Worm (Caenorhabditis elegans) whole organism, young adult: ENCODE data around the gene ddb-1.

Source experiments
- B0035.1 ChIP-seq: sonication (generic microtip); optimal IDR thresholded peaks from 2 replicates; lab custom pipeline; 2016; ENCODE audit warnings: missing genetic modification characterization, mild to moderate bottlenecking, missing compliant biosample characterization, missing genotype, missing genetic modification reagents
- C06A6.2 ChIP-seq: fragments of 200-800 bp; sonication (Bioruptor generic); conservative IDR thresholded peaks from 2 replicates; pipeline ENCODE4 v1.3.6; 2022; ENCODE audit warnings: missing genetic modification characterization, missing compliant biosample characterization
- F22D6.2 ChIP-seq: sonication (generic microtip); optimal IDR thresholded peaks from 2 replicates; lab custom pipeline; 2016; ENCODE audit warnings: mild to moderate bottlenecking, missing genetic modification characterization, missing compliant biosample characterization
- F33H1.4 ChIP-seq: fragments of 200-800 bp; sonication (Bioruptor generic); IDR thresholded peaks from 2 replicates; pipeline ENCODE4 v1.3.6; 2022; ENCODE audit warnings: missing genetic modification reagents, missing genetic modification characterization, missing compliant biosample characterization
- K11D2.4 ChIP-seq: fragments of 200-800 bp; sonication (Bioruptor generic); IDR thresholded peaks from 2 replicates; pipeline ENCODE4 v1.3.6; 2022; ENCODE audit warnings: missing genetic modification reagents, missing genetic modification characterization, missing compliant biosample characterization
- Y56A3A.18 ChIP-seq: fragments of 200-800 bp; sonication (Bioruptor generic); IDR thresholded peaks from 2 replicates; pipeline ENCODE4 v1.3.6; 2022; ENCODE audit warnings: missing genetic modification reagents, missing genetic modification characterization, missing compliant biosample characterization
- Y67H2A.10 ChIP-seq: fragments of 200-800 bp; sonication (Bioruptor generic); conservative IDR thresholded peaks from 2 replicates; pipeline ENCODE4 v1.3.6; 2022; ENCODE audit warnings: missing genetic modification reagents, missing genetic modification characterization, missing compliant biosample characterization
- aptf-3 ChIP-seq: fragments of 200-800 bp; sonication (Bioruptor generic); IDR thresholded peaks from 2 replicates; pipeline ENCODE4 v1.3.6; 2022; ENCODE audit warnings: missing genetic modification characterization, missing compliant biosample characterization
- attf-3 ChIP-seq: fragments of 200-800 bp; sonication (Bioruptor generic); conservative IDR thresholded peaks from 2 replicates; pipeline ENCODE4 v1.3.6; 2022; ENCODE audit warnings: missing genetic modification reagents, missing genetic modification characterization, missing compliant biosample characterization
- bed-2 ChIP-seq: fragments of 200-800 bp; sonication (Bioruptor generic); IDR thresholded peaks from 2 replicates; pipeline ENCODE4 v1.3.6; 2022; ENCODE audit warnings: missing genetic modification reagents, missing genetic modification characterization, missing compliant biosample characterization
- ceh-58 ChIP-seq: fragments of 200-800 bp; sonication (Bioruptor generic); IDR thresholded peaks from 2 replicates; pipeline ENCODE4 v1.3.6; 2022; ENCODE audit warnings: missing genetic modification characterization, missing compliant biosample characterization
- ceh-91 ChIP-seq: fragments of 200-800 bp; sonication (Bioruptor generic); IDR thresholded peaks from 2 replicates; pipeline ENCODE4 v1.3.6; 2022; ENCODE audit warnings: missing genetic modification reagents, missing genetic modification characterization, missing compliant biosample characterization
- die-1 ChIP-seq: sonication (generic microtip); optimal IDR thresholded peaks from 2 replicates; lab custom pipeline; 2016; ENCODE audit warnings: missing genotype, mild to moderate bottlenecking, missing genetic modification characterization, missing compliant biosample characterization
- dox-1 ChIP-seq: fragments of 200-800 bp; sonication (Bioruptor generic); IDR thresholded peaks from 2 replicates; pipeline ENCODE4 v1.3.6; 2022; ENCODE audit warnings: missing genetic modification reagents, missing genetic modification characterization, missing compliant biosample characterization
- dpl-1 ChIP-seq: fragments of 150-350 bp; optimal IDR thresholded peaks from 2 replicates; lab custom pipeline; 2014; ENCODE audit warnings: missing biosample characterization, missing genetic modification reagents, missing genetic modification characterization
- efl-1 ChIP-seq: fragments of 150-350 bp; optimal IDR thresholded peaks from 2 replicates; lab custom pipeline; 2014; ENCODE audit warnings: missing biosample characterization, missing genetic modification reagents, missing genetic modification characterization
- gei-17 ChIP-seq: fragments of 200-800 bp; sonication (Bioruptor generic); optimal IDR thresholded peaks from 2 replicates; lab custom pipeline; 2018; ENCODE audit warnings: mild to moderate bottlenecking, missing genetic modification characterization, missing compliant biosample characterization
- hmg-20 ChIP-seq: fragments of 200-800 bp; sonication (Bioruptor generic); IDR thresholded peaks from 2 replicates; pipeline ENCODE4 v1.3.6; 2022; ENCODE audit warnings: missing genetic modification reagents, missing genetic modification characterization, missing compliant biosample characterization
- lin-54 ChIP-seq: fragments of 200-800 bp; sonication (Bioruptor generic); optimal IDR thresholded peaks from 2 replicates; lab custom pipeline; 2018; ENCODE audit warnings: mild to moderate bottlenecking, missing genetic modification characterization, missing compliant biosample characterization
- lsl-1 ChIP-seq: fragments of 200-800 bp; sonication (Bioruptor generic); optimal IDR thresholded peaks from 2 replicates; lab custom pipeline; 2018; ENCODE audit warnings: mild to moderate bottlenecking, missing genetic modification characterization, moderate library complexity, missing compliant biosample characterization
- lsy-27 ChIP-seq: sonication (generic microtip); optimal IDR thresholded peaks from 2 replicates; lab custom pipeline; 2017; ENCODE audit warnings: missing genetic modification characterization, mild to moderate bottlenecking, missing compliant biosample characterization, antibody characterized with exemption, missing genotype, borderline replicate concordance; ENCODE audit not compliant: insufficient read depth
- madf-6 ChIP-seq: fragments of 200-800 bp; sonication (Bioruptor generic); IDR thresholded peaks from 2 replicates; pipeline ENCODE4 v1.3.6; 2022; ENCODE audit warnings: missing genetic modification reagents, missing genetic modification characterization, missing compliant biosample characterization
- nhr-120 ChIP-seq: fragments of 200-800 bp; sonication (Bioruptor generic); IDR thresholded peaks from 2 replicates; pipeline ENCODE4 v1.3.6; 2022; ENCODE audit warnings: missing genetic modification characterization, missing compliant biosample characterization
- pbrm-1 ChIP-seq: fragments of 200-800 bp; sonication (Bioruptor generic); IDR thresholded peaks from 2 replicates; pipeline ENCODE4 v1.3.6; 2022; ENCODE audit warnings: missing genetic modification reagents, missing genetic modification characterization, missing compliant biosample characterization
- pha-4 ChIP-seq: fragments of 150-350 bp; sonication (generic microtip); optimal IDR thresholded peaks from 2 replicates; lab custom pipeline; 2014; ENCODE audit warnings: missing biosample characterization, missing genetic modification reagents, missing genetic modification characterization
- rpc-1 ChIP-seq, 2 experiments: fragments of 150-350 bp in 1 of 2; sonication (generic microtip) in 1 of 2; optimal IDR thresholded peaks; 2 replicates each; lab custom pipeline; 2014 to 2018; ENCODE audit warnings: missing biosample characterization in 1 of 2, missing genetic modification characterization in 1 of 2, missing genetic modification reagents in 1 of 2, missing genotype in 1 of 2
- sdz-38 ChIP-seq: sonication (generic microtip); optimal IDR thresholded peaks from 2 replicates; lab custom pipeline; 2016; ENCODE audit warnings: missing genotype, missing genetic modification characterization, missing compliant biosample characterization
- snpc-1.1 ChIP-seq: sonication (generic microtip); optimal IDR thresholded peaks from 2 replicates; lab custom pipeline; 2017; ENCODE audit warnings: missing genetic modification characterization, mild to moderate bottlenecking, missing compliant biosample characterization, antibody characterized with exemption, moderate library complexity, missing genotype, missing genetic modification reagents; ENCODE audit not compliant: insufficient read depth
- snpc-1.3 ChIP-seq: sonication (generic microtip); optimal IDR thresholded peaks from 2 replicates; lab custom pipeline; 2017; ENCODE audit warnings: missing genetic modification characterization, mild to moderate bottlenecking, missing compliant biosample characterization, antibody characterized with exemption, moderate library complexity, missing genotype, missing genetic modification reagents; ENCODE audit not compliant: insufficient read depth
- snpc-4 ChIP-seq, 5 experiments: fragments of 150-350 bp in 1 of 5; sonication (generic microtip) in 4 of 5; optimal IDR thresholded peaks; 2 replicates each; lab custom pipeline; 2014 to 2018; ENCODE audit warnings: missing genetic modification characterization in 5 of 5, missing biosample characterization in 3 of 5, antibody characterized with exemption in 2 of 5, mild to moderate bottlenecking in 2 of 5, missing compliant biosample characterization in 2 of 5, missing genotype in 2 of 5, moderate library complexity in 2 of 5, missing genetic modification reagents in 1 of 5
- unc-62 ChIP-seq: fragments of 150-350 bp; optimal IDR thresholded peaks from 2 replicates; lab custom pipeline; 2014; ENCODE audit warnings: missing biosample characterization, missing genetic modification reagents, missing genetic modification characterization
- xnd-1 ChIP-seq: sonication (generic microtip); optimal IDR thresholded peaks from 2 replicates; lab custom pipeline; 2016; ENCODE audit warnings: missing genotype, missing genetic modification reagents, missing genetic modification characterization, missing compliant biosample characterization
- ztf-18 ChIP-seq: sonication (generic microtip); optimal IDR thresholded peaks from 2 replicates; lab custom pipeline; 2016; ENCODE audit warnings: missing genotype, mild to moderate bottlenecking, missing genetic modification characterization, missing compliant biosample characterization

The ddb-1 gene

DNA sequence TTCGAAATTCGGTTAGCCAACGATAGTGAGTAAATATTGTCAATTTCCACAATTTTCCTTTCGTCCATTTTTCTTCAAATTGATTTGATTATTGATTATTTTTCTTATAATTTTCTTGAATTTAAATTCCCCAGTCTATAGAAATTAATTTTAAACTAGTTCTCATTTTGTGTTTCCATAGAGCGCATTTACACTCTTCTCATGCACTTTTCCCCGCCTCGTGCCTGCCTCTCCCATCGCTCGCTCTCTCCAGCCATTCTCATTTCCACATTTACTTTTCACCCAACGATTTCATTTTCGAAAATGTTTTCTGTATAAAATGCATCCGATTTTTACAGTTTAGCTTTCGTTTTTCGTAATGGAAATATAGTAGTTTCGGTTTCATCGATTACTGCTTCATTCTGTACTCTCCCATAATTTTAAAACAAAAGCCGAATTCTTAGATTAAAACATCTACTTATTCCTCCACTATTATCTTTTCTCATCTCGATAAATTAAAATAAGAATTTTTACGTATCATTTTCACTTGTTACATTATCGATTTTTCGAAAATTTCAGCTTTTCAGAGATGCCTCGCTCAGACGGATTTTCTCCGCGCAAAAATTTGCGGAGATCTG, 42.0 kb downstream of the ddb-1 start, which contains the start of gene lex-1 (continued):
- no peak for TF ChIP-seq F22D6.2 (tag; lab: Kevin White, UChicago)
- no peak for TF ChIP-seq nhr-120 (GFP tag; lab: Robert Waterston, UW)
- TF ChIP-seq madf-6: no peak
- TF ChIP-seq pha-4 (tag; lab: Kevin White, UChicago): no peak
- TF ChIP-seq xnd-1 (tag; lab: Kevin White, UChicago): no peak
- peak; percentile 26 for TF ChIP-seq lin-54
- TF ChIP-seq efl-1 (GFP tag; lab: Kevin White, UChicago): no peak
- no peak for TF ChIP-seq Y56A3A.18
- no peak for TF ChIP-seq lsy-27 (tag; lab: Kevin White, UChicago)
- no peak for TF ChIP-seq gei-17 (GFP tag; lab: Kevin White, UChicago)
- no peak for TF ChIP-seq aptf-3 (GFP tag; lab: Robert Waterston, UW)
- TF ChIP-seq hmg-20 (GFP tag; lab: Robert Waterston, UW): no peak
- no peak for TF ChIP-seq pbrm-1
- TF ChIP-seq dpl-1 (GFP tag; lab: Kevin White, UChicago): no peak
- TF ChIP-seq, all 124 proteins: peak for 4

ce11 chrIV:12078112-12078812, 42.7 kb downstream of the ddb-1 start, which contains the start of gene tmed-1:
TSS of gene tmed-1 (minus strand) at chrIV:12078162.
- TF ChIP-seq F33H1.4 (GFP tag; lab: Robert Waterston, UW) (peak; percentile 62), madf-6 (peak; percentile 42; the same call in 1 of the 2 replicates), F22D6.2 (tag; lab: Kevin White, UChicago) (no peak), ceh-91 (GFP tag; lab: Robert Waterston, UW) (0 out of 2 replicates have a peak, but pooled peaks have one; percentile 32), lsl-1 (GFP tag; lab: Kevin White, UChicago) (peak; percentile 66), snpc-4 (GFP tag; optimal IDR thresholded peaks at IDR 0.05; lab: Kevin White, UChicago) (no peak), snpc-4 (tag; optimal IDR thresholded peaks at IDR 0.05; lab: Kevin White, UChicago) (no peak), B0035.1 (no peak), ceh-58 (GFP tag; lab: Robert Waterston, UW) (no peak)

DNA sequence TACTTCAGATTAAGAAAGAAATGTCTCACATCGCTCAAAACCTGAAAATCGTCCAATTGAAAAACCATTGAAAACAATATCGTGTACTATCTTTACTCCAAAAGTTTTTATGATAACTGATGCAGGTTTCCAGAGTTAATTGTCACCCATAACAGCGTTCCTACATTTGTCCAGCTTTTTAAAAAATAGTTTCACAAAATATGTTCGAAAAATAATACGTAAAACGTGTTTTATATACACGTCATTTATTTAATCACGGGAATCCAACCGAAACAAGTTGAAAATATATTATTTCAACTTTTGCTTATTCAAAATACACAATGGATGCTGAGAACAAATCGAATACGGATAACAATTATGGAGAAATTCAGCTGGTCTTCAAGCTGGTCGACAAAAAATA, 45.5 kb downstream of the ddb-1 start, which contains the start of gene K08E4.7:
Gene K08E4.7, plus strand, starts transcription at position 301 of the 400 bp plus-strand sequence.
- TF ChIP-seq bed-2 (GFP tag; lab: Robert Waterston, UW) (no peak), snpc-4 (GFP tag; optimal IDR thresholded peaks at IDR 0.05; lab: Kevin White, UChicago) (no peak), snpc-4 (tag; optimal IDR thresholded peaks at IDR 0.05; lab: Kevin White, UChicago) (no peak), Y67H2A.10 (GFP tag; lab: Robert Waterston, UW) (no peak), snpc-1.3 (tag; lab: Kevin White, UChicago) (no peak), sdz-38 (tag; lab: Kevin White, UChicago) (no peak), ztf-18 (tag; lab: Kevin White, UChicago) (no peak), attf-3 (GFP tag; lab: Robert Waterston, UW) (no peak), dox-1 (no peak), die-1 (tag; lab: Kevin White, UChicago) (no peak), snpc-1.1 (no peak), C06A6.2 (GFP tag; lab: Robert Waterston, UW) (no peak), K11D2.4 (GFP tag; lab: Robert Waterston, UW) (no peak), rpc-1 (optimal IDR thresholded peaks at IDR 0.05; lab: Kevin White, UChicago) (no peak), rpc-1 (tag; optimal IDR thresholded peaks at IDR 0.05; lab: Kevin White, UChicago) (no peak), lsy-27 (tag; lab: Kevin White, UChicago) (no peak), unc-62 (GFP tag; lab: Kevin White, UChicago) (no peak), B0035.1 (no peak)
